Worm (Caenorhabditis elegans) whole organism, L4 larva: ENCODE results near the gene fbxa-138.

ENCODE experiments used
- F26F4.8 ChIP-seq: fragments of 200-800 bp; sonication (Bioruptor generic); conservative IDR thresholded peaks from 2 replicates; pipeline ENCODE4 v1.3.6; 2022; ENCODE audit warnings: missing genetic modification characterization, missing compliant biosample characterization
- F44E2.7 ChIP-seq: fragments of 200-800 bp; sonication (Bioruptor generic); IDR thresholded peaks from 2 replicates; pipeline ENCODE4 v2.1.2; 2022; ENCODE audit warnings: missing genetic modification characterization, missing compliant biosample characterization
- Y75B8A.6 ChIP-seq: fragments of 200-800 bp; sonication (Bioruptor generic); IDR thresholded peaks from 2 replicates; pipeline ENCODE4 v1.3.6; 2022; ENCODE audit warnings: missing genetic modification reagents, missing genetic modification characterization, missing compliant biosample characterization
- aha-1 ChIP-seq: fragments of 150-350 bp; peaks from one replicate; lab custom pipeline; 2014; ENCODE audit warnings: missing biosample characterization, missing genetic modification characterization
- ceh-28 ChIP-seq: fragments of 150-350 bp; optimal IDR thresholded peaks from 2 replicates; lab custom pipeline; 2014; ENCODE audit warnings: missing biosample characterization, missing genetic modification reagents, missing genetic modification characterization
- ceh-32 ChIP-seq: sonication (generic microtip); optimal IDR thresholded peaks from 2 replicates; lab custom pipeline; 2016; ENCODE audit warnings: mild to moderate bottlenecking, missing genetic modification characterization, missing compliant biosample characterization; ENCODE audit not compliant: poor library complexity
- ces-1 ChIP-seq: fragments of 150-350 bp; sonication (generic microtip); optimal IDR thresholded peaks from 4 replicates; lab custom pipeline; 2014; ENCODE audit warnings: missing biosample characterization, missing genetic modification reagents, missing genetic modification characterization
- ctbp-1 ChIP-seq: fragments of 200-800 bp; sonication (Bioruptor generic); IDR thresholded peaks from 2 replicates; pipeline ENCODE4 v1.3.6; 2022; ENCODE audit warnings: missing genetic modification reagents, missing genetic modification characterization, missing compliant biosample characterization
- daf-19 ChIP-seq: fragments of 200-800 bp; sonication (Bioruptor generic); conservative IDR thresholded peaks from 2 replicates; pipeline ENCODE4 v1.3.6; 2022; ENCODE audit warnings: missing genetic modification characterization, missing compliant biosample characterization
- dmd-6 ChIP-seq: fragments of 200-800 bp; sonication (Bioruptor generic); IDR thresholded peaks from 2 replicates; pipeline ENCODE4 v1.3.6; 2022; ENCODE audit warnings: missing genetic modification reagents, missing genetic modification characterization, missing compliant biosample characterization
- dmd-9 ChIP-seq: fragments of 200-800 bp; sonication (Bioruptor generic); IDR thresholded peaks from 2 replicates; pipeline ENCODE4 v1.3.6; 2022; ENCODE audit warnings: missing genetic modification reagents, missing genetic modification characterization, missing compliant biosample characterization
- dve-1 ChIP-seq: sonication (generic microtip); optimal IDR thresholded peaks from 2 replicates; lab custom pipeline; 2017; ENCODE audit warnings: antibody characterized with exemption, mild to moderate bottlenecking, missing genetic modification characterization, missing compliant biosample characterization; ENCODE audit not compliant: insufficient read depth
- egl-27 ChIP-seq: sonication (generic microtip); optimal IDR thresholded peaks from 3 replicates; lab custom pipeline; 2017; ENCODE audit warnings: missing biosample characterization, missing genetic modification reagents, missing genetic modification characterization
- hlh-11 ChIP-seq: fragments of 200-800 bp; sonication (Bioruptor generic); optimal IDR thresholded peaks from 2 replicates; lab custom pipeline; 2018; ENCODE audit warnings: mild to moderate bottlenecking, missing genetic modification characterization, missing compliant biosample characterization
- lim-7 ChIP-seq: fragments of 200-800 bp; sonication (Bioruptor generic); IDR thresholded peaks from 2 replicates; pipeline ENCODE4 v1.3.6; 2022; ENCODE audit warnings: missing genetic modification characterization, missing compliant biosample characterization
- lsy-2 ChIP-seq, 2 experiments: fragments of 150-350 bp in 1 of 2; sonication (generic microtip) in 1 of 2; optimal IDR thresholded peaks; 2 replicates each; lab custom pipeline; 2014 to 2017; ENCODE audit warnings: missing biosample characterization in 2 of 2, missing genetic modification characterization in 2 of 2
- madf-5 ChIP-seq, 2 experiments: fragments of 200-800 bp; sonication (Bioruptor generic); IDR thresholded peaks; 2 replicates each; pipeline ENCODE4 v1.3.6; 2022; ENCODE audit warnings: missing compliant biosample characterization in 2 of 2, missing genetic modification characterization in 2 of 2
- madf-9 ChIP-seq: fragments of 200-800 bp; sonication (Bioruptor generic); conservative IDR thresholded peaks from 2 replicates; pipeline ENCODE4 v1.3.6; 2022; ENCODE audit warnings: missing genetic modification reagents, missing genetic modification characterization, missing compliant biosample characterization
- mxl-3 ChIP-seq: fragments of 200-800 bp; sonication (Bioruptor generic); optimal IDR thresholded peaks from 2 replicates; lab custom pipeline; 2018; ENCODE audit warnings: mild to moderate bottlenecking, missing genetic modification characterization, missing compliant biosample characterization
- nhr-10 ChIP-seq: fragments of 150-350 bp; optimal IDR thresholded peaks from 2 replicates; lab custom pipeline; 2014; ENCODE audit warnings: missing biosample characterization, missing genetic modification characterization
- nhr-102 ChIP-seq: sonication (generic microtip); optimal IDR thresholded peaks from 2 replicates; lab custom pipeline; 2016; ENCODE audit warnings: mild to moderate bottlenecking, missing genetic modification characterization, moderate library complexity, missing compliant biosample characterization
- nhr-11 ChIP-seq: fragments of 150-350 bp; optimal IDR thresholded peaks from 2 replicates; lab custom pipeline; 2014; ENCODE audit warnings: missing biosample characterization, missing genetic modification characterization
- nhr-111 ChIP-seq: fragments of 200-800 bp; sonication (Bioruptor generic); optimal IDR thresholded peaks from 2 replicates; lab custom pipeline; 2018; ENCODE audit warnings: mild to moderate bottlenecking, missing genetic modification characterization, missing compliant biosample characterization
- nhr-237 ChIP-seq: sonication (generic microtip); optimal IDR thresholded peaks from 2 replicates; lab custom pipeline; 2017; ENCODE audit warnings: missing biosample characterization, missing genetic modification characterization
- nhr-28 ChIP-seq: fragments of 150-350 bp; optimal IDR thresholded peaks from 2 replicates; lab custom pipeline; 2014; ENCODE audit warnings: missing biosample characterization, missing genetic modification characterization
- nhr-41 ChIP-seq: fragments of 200-800 bp; sonication (Bioruptor generic); IDR thresholded peaks from 2 replicates; pipeline ENCODE4 v1.3.6; 2022; ENCODE audit warnings: missing genetic modification reagents, missing genetic modification characterization, missing compliant biosample characterization
- nhr-48 ChIP-seq: sonication (generic microtip); optimal IDR thresholded peaks from 2 replicates; lab custom pipeline; 2016; ENCODE audit warnings: mild to moderate bottlenecking, missing genetic modification characterization, missing compliant biosample characterization
- nhr-76 ChIP-seq: fragments of 150-350 bp; optimal IDR thresholded peaks from 2 replicates; lab custom pipeline; 2014; ENCODE audit warnings: missing biosample characterization, missing genetic modification characterization
- nhr-77 ChIP-seq: fragments of 150-350 bp; optimal IDR thresholded peaks from 2 replicates; lab custom pipeline; 2014; ENCODE audit warnings: missing biosample characterization, missing genetic modification characterization
- set-16 ChIP-seq: fragments of 200-800 bp; sonication (Bioruptor generic); IDR thresholded peaks from 2 replicates; pipeline ENCODE4 v1.3.6; 2022; ENCODE audit warnings: missing genetic modification reagents, missing genetic modification characterization, missing compliant biosample characterization
- snpc-1.2 ChIP-seq: fragments of 200-800 bp; sonication (Bioruptor generic); IDR thresholded peaks from 2 replicates; pipeline ENCODE4 v1.3.6; 2022; ENCODE audit warnings: missing genetic modification reagents, missing genetic modification characterization, missing compliant biosample characterization
- snpc-4 ChIP-seq: fragments of 150-350 bp; optimal IDR thresholded peaks from 2 replicates; lab custom pipeline; 2014; ENCODE audit warnings: missing biosample characterization, missing genetic modification characterization
- spr-1 ChIP-seq: sonication (generic microtip); optimal IDR thresholded peaks from 2 replicates; lab custom pipeline; 2016; ENCODE audit warnings: mild to moderate bottlenecking, missing genetic modification characterization, missing compliant biosample characterization
- spr-3 ChIP-seq: fragments of 200-800 bp; sonication (Bioruptor generic); optimal IDR thresholded peaks from 2 replicates; lab custom pipeline; 2018; ENCODE audit warnings: mild to moderate bottlenecking, missing genetic modification characterization, missing compliant biosample characterization
- tag-97 ChIP-seq: fragments of 200-800 bp; sonication (Bioruptor generic); IDR thresholded peaks from 2 replicates; pipeline ENCODE4 v1.3.6; 2022; ENCODE audit warnings: missing genetic modification characterization, missing compliant biosample characterization
- unc-130 ChIP-seq: sonication (generic microtip); optimal IDR thresholded peaks from 2 replicates; lab custom pipeline; 2016; ENCODE audit warnings: missing genetic modification reagents, missing genetic modification characterization, missing compliant biosample characterization
- zfp-2 ChIP-seq: sonication (generic microtip); optimal IDR thresholded peaks from 2 replicates; lab custom pipeline; 2016; ENCODE audit warnings: mild to moderate bottlenecking, missing genetic modification characterization, missing compliant biosample characterization
- ztf-11 ChIP-seq: fragments of 150-350 bp; optimal IDR thresholded peaks from 2 replicates; lab custom pipeline; 2014; ENCODE audit warnings: missing biosample characterization, missing genetic modification characterization
- ztf-7 ChIP-seq: fragments of 150-350 bp; optimal IDR thresholded peaks from 2 replicates; lab custom pipeline; 2014; ENCODE audit warnings: missing biosample characterization, missing genetic modification characterization

The fbxa-138 gene

DNA sequence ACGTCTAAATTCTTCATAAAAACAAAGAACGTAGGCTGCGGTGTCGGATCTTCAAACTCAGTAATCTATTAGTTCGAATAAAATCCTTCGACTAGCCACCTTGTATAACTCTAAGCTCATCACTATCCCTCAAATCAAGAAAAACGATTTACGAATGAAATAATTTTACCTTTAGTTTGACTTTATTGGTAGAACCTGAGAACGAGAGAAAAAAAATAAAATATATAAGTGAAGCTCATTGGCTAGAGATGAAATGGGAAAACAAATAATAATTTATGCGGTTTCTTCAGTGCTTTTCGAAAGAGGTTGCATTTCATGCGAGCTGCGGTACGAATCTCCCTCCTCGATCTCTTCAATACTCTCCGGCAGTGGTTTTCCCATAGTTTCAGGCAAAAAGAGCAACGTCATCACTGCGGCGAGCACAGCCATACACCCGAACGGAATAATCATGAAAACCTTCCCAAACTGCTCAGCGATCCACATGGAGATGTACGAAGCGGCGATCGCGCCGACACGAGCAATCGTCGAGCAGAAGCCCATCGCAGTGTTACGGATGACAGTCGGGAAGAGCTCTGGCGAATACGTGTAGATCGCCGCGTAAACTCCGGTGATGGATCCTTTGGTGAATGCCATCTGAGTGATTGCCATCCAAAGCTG lies 35.8 kb upstream of the fbxa-138 start (continued):
- no peak for TF ChIP-seq F26F4.8
- peak; percentile 71 for TF ChIP-seq snpc-1.2 (GFP tag; lab: Robert Waterston, UW)
- no peak for TF ChIP-seq nhr-237 (tag; lab: Kevin White, UChicago)
- no peak for TF ChIP-seq snpc-4 (tag; lab: Kevin White, UChicago)
- TF ChIP-seq hlh-11 (tag; lab: Kevin White, UChicago) = peak; percentile 57
- no peak for TF ChIP-seq nhr-41
- peak; percentile 33; the same call in 1 of the 2 replicates for TF ChIP-seq dmd-9
- peak; percentile 95 for TF ChIP-seq nhr-111
- TF ChIP-seq ctbp-1 (GFP tag; lab: Robert Waterston, UW) = peak; percentile 83
- peak; percentile 90 for TF ChIP-seq nhr-77 (tag; lab: Kevin White, UChicago)
- TF ChIP-seq ces-1 (GFP tag; lab: Kevin White, UChicago) = no peak
- TF ChIP-seq nhr-28 (tag; lab: Kevin White, UChicago) = peak; percentile 34
- peak; percentile 74 for TF ChIP-seq set-16 (GFP tag; lab: Robert Waterston, UW)
- TF ChIP-seq ztf-7 (tag; lab: Kevin White, UChicago) = no peak
- TF ChIP-seq mxl-3 (GFP tag; lab: Kevin White, UChicago) = no peak
- peak; percentile 73 for TF ChIP-seq zfp-2 (tag; lab: Kevin White, UChicago)
- peak; percentile 97; the same call in 1 of the 2 replicates for TF ChIP-seq daf-19 (GFP tag; lab: Robert Waterston, UW)
- TF ChIP-seq spr-1 = peak; percentile 60
- TF ChIP-seq lsy-2 (tag; optimal IDR thresholded peaks at IDR 0.05; lab: Kevin White, UChicago) = peak; percentile 81 to 87
- TF ChIP-seq spr-3 = peak; percentile 75
- TF ChIP-seq unc-130 (GFP tag; lab: Kevin White, UChicago) = peak; percentile 34
- TF ChIP-seq madf-9 (GFP tag; lab: Robert Waterston, UW) = peak; percentile 16
- TF ChIP-seq nhr-11 (tag; lab: Kevin White, UChicago) = no peak
- peak; percentile 72 for TF ChIP-seq nhr-48 (tag; lab: Kevin White, UChicago)
- TF ChIP-seq tag-97 = no peak
- peak; percentile 42 to 50; a peak in 1 of 4 replicates for TF ChIP-seq madf-5 (GFP tag; IDR thresholded peaks at IDR 0.05; lab: Robert Waterston, UW)
- peak; percentile 76 for TF ChIP-seq dve-1
- TF ChIP-seq nhr-76 (tag; lab: Kevin White, UChicago) = no peak
- no peak for TF ChIP-seq egl-27 (tag; lab: Kevin White, UChicago)
- TF ChIP-seq nhr-10 (tag; lab: Kevin White, UChicago) = peak; percentile 95
- TF ChIP-seq nhr-102 (tag; lab: Kevin White, UChicago) = peak; percentile 86
- TF ChIP-seq ceh-28 (tag; lab: Kevin White, UChicago) = no peak
- no peak for TF ChIP-seq ceh-32 (tag; lab: Kevin White, UChicago)
- peak; percentile 90 for TF ChIP-seq Y75B8A.6 (GFP tag; lab: Robert Waterston, UW)
- TF ChIP-seq F44E2.7 (GFP tag; lab: Robert Waterston, UW) = no peak
- no peak for TF ChIP-seq ztf-11 (tag; lab: Kevin White, UChicago)

DNA sequence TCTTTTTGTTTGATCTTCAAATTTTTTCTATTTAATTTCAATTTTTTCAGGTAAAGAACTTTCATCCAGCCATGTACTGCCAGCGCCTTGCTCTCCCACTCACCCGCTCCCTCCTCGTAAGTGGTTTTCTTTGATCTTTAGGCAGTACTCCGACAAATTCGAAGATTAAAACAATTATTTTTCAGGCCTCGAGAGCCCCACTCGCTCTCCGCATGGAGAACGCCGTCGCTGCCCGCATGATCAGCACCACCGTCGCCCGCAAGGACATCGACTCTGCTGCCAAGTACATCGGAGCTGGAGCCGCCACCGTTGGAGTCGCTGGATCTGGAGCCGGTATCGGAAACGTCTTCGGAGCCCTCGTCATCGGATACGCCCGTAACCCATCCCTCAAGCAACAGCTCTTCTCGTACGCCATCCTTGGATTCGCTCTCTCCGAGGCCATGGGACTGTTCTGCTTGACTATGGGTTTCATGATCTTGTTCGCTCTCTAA lies 35.1 kb upstream of the fbxa-138 start, which contains the start of gene Y82E9BR.3:
Gene Y82E9BR.3, plus strand, starts transcription at position 51 of the 491 bp plus-strand sequence.
- no peak for TF ChIP-seq dmd-6 (GFP tag; lab: Robert Waterston, UW)
- TF ChIP-seq lim-7 (GFP tag; lab: Robert Waterston, UW) = peak; percentile 27; the same call in 1 of the 2 replicates
- TF ChIP-seq set-16 (GFP tag; lab: Robert Waterston, UW) = peak; percentile 94
- 0 out of 2 replicates have a peak, but pooled peaks have one; percentile 14 for TF ChIP-seq snpc-1.2 (GFP tag; lab: Robert Waterston, UW)
- peak; percentile 41 for TF ChIP-seq aha-1
